Worm (Caenorhabditis elegans) whole organism, young adult: ENCODE measurements around the gene F19H6.5.

Source experiments
- B0035.1 ChIP-seq: sonication (generic microtip); optimal IDR thresholded peaks from 2 replicates; lab custom pipeline; 2016; ENCODE audit warnings: missing genetic modification characterization, mild to moderate bottlenecking, missing compliant biosample characterization, missing genotype, missing genetic modification reagents
- B0261.1 ChIP-seq: sonication (generic microtip); optimal IDR thresholded peaks from 2 replicates; lab custom pipeline; 2016; ENCODE audit warnings: mild to moderate bottlenecking, missing genetic modification characterization, moderate library complexity, missing compliant biosample characterization
- D2030.7 ChIP-seq: fragments of 200-800 bp; sonication (Bioruptor generic); IDR thresholded peaks from 2 replicates; pipeline ENCODE4 v1.3.6; 2022; ENCODE audit warnings: missing genetic modification reagents, missing genetic modification characterization, missing compliant biosample characterization
- F33H1.4 ChIP-seq: fragments of 200-800 bp; sonication (Bioruptor generic); IDR thresholded peaks from 2 replicates; pipeline ENCODE4 v1.3.6; 2022; ENCODE audit warnings: missing genetic modification reagents, missing genetic modification characterization, missing compliant biosample characterization
- F37B4.10 ChIP-seq: fragments of 200-800 bp; sonication (Bioruptor generic); IDR thresholded peaks from 2 replicates; pipeline ENCODE4 v1.3.6; 2022; ENCODE audit warnings: missing genetic modification characterization, missing compliant biosample characterization
- F49E8.2 ChIP-seq: sonication (generic microtip); optimal IDR thresholded peaks from 3 replicates; lab custom pipeline; 2017; ENCODE audit warnings: missing genetic modification characterization, mild to moderate bottlenecking, missing compliant biosample characterization, antibody characterized with exemption, moderate library complexity; ENCODE audit not compliant: insufficient read depth
- F52B5.7 ChIP-seq: sonication (generic microtip); optimal IDR thresholded peaks from 2 replicates; lab custom pipeline; 2016; ENCODE audit warnings: mild to moderate bottlenecking, missing genetic modification characterization, missing compliant biosample characterization
- F55B11.4 ChIP-seq: sonication (generic microtip); optimal IDR thresholded peaks from 2 replicates; lab custom pipeline; 2016; ENCODE audit warnings: missing compliant biosample characterization, missing genetic modification characterization, borderline replicate concordance; ENCODE audit not compliant: insufficient read depth
- K11D2.4 ChIP-seq: fragments of 200-800 bp; sonication (Bioruptor generic); IDR thresholded peaks from 2 replicates; pipeline ENCODE4 v1.3.6; 2022; ENCODE audit warnings: missing genetic modification reagents, missing genetic modification characterization, missing compliant biosample characterization
- K12H6.12 ChIP-seq: fragments of 200-800 bp; sonication (Bioruptor generic); optimal IDR thresholded peaks from 2 replicates; lab custom pipeline; 2018; ENCODE audit warnings: mild to moderate bottlenecking, missing genetic modification characterization, missing compliant biosample characterization
- T07F8.4 ChIP-seq: sonication (generic microtip); optimal IDR thresholded peaks from 2 replicates; lab custom pipeline; 2016; ENCODE audit warnings: mild to moderate bottlenecking, missing genetic modification characterization, moderate library complexity, missing compliant biosample characterization
- Y53F4B.3 ChIP-seq: fragments of 200-800 bp; sonication (Bioruptor generic); IDR thresholded peaks from 2 replicates; pipeline ENCODE4 v1.3.6; 2022; ENCODE audit warnings: missing genetic modification reagents, missing genetic modification characterization, missing compliant biosample characterization
- Y67H2A.10 ChIP-seq: fragments of 200-800 bp; sonication (Bioruptor generic); conservative IDR thresholded peaks from 2 replicates; pipeline ENCODE4 v1.3.6; 2022; ENCODE audit warnings: missing genetic modification reagents, missing genetic modification characterization, missing compliant biosample characterization
- Y79H2A.3 ChIP-seq: fragments of 200-800 bp; sonication (Bioruptor generic); conservative IDR thresholded peaks from 2 replicates; pipeline ENCODE4 v1.3.6; 2022; ENCODE audit warnings: missing genetic modification reagents, missing genetic modification characterization, missing compliant biosample characterization
- akir-1 ChIP-seq: fragments of 200-800 bp; sonication (Bioruptor generic); optimal IDR thresholded peaks from 2 replicates; lab custom pipeline; 2018; ENCODE audit warnings: mild to moderate bottlenecking, missing genetic modification characterization, moderate library complexity, missing compliant biosample characterization
- ama-1 ChIP-seq, 3 experiments: fragments of 150-350 bp in 1 of 3; sonication (generic microtip) in 2 of 3; optimal IDR thresholded peaks; 2 replicates each; lab custom pipeline; 2014 to 2018; ENCODE audit warnings: missing biosample characterization in 2 of 3, missing genetic modification characterization in 2 of 3, missing genetic modification reagents in 2 of 3
- attf-3 ChIP-seq: fragments of 200-800 bp; sonication (Bioruptor generic); conservative IDR thresholded peaks from 2 replicates; pipeline ENCODE4 v1.3.6; 2022; ENCODE audit warnings: missing genetic modification reagents, missing genetic modification characterization, missing compliant biosample characterization
- attf-5 ChIP-seq: fragments of 200-800 bp; sonication (Bioruptor generic); optimal IDR thresholded peaks from 2 replicates; lab custom pipeline; 2018; ENCODE audit warnings: mild to moderate bottlenecking, missing genetic modification characterization, missing compliant biosample characterization
- attf-6 ChIP-seq: fragments of 200-800 bp; sonication (Bioruptor generic); IDR thresholded peaks from 2 replicates; pipeline ENCODE4 v1.3.6; 2022; ENCODE audit warnings: missing genetic modification reagents, missing genetic modification characterization, missing compliant biosample characterization
- cebp-1 ChIP-seq, 2 experiments: fragments of 200-800 bp in 1 of 2; sonication (Bioruptor generic) in 1 of 2; sonication (generic microtip) in 1 of 2; IDR thresholded peaks in 1 of 2; optimal IDR thresholded peaks in 1 of 2; 2 replicates each; pipeline versions ENCODE4 v1.3.6 to Lab custom; 2017 to 2022; ENCODE audit warnings: missing compliant biosample characterization in 2 of 2, missing genetic modification characterization in 2 of 2, mild to moderate bottlenecking in 1 of 2, missing genetic modification reagents in 1 of 2, moderate library complexity in 1 of 2
- chd-7 ChIP-seq: sonication (generic microtip); optimal IDR thresholded peaks from 2 replicates; lab custom pipeline; 2016; ENCODE audit warnings: mild to moderate bottlenecking, missing genetic modification characterization, moderate library complexity, missing compliant biosample characterization
- dox-1 ChIP-seq: fragments of 200-800 bp; sonication (Bioruptor generic); IDR thresholded peaks from 2 replicates; pipeline ENCODE4 v1.3.6; 2022; ENCODE audit warnings: missing genetic modification reagents, missing genetic modification characterization, missing compliant biosample characterization
- dpff-1 ChIP-seq: sonication (generic microtip); optimal IDR thresholded peaks from 2 replicates; lab custom pipeline; 2017; ENCODE audit warnings: mild to moderate bottlenecking, missing genetic modification characterization, missing compliant biosample characterization
- dpl-1 ChIP-seq: fragments of 150-350 bp; optimal IDR thresholded peaks from 2 replicates; lab custom pipeline; 2014; ENCODE audit warnings: missing biosample characterization, missing genetic modification reagents, missing genetic modification characterization
- egl-18 ChIP-seq: fragments of 200-800 bp; sonication (Bioruptor generic); IDR thresholded peaks from 2 replicates; pipeline ENCODE4 v1.3.6; 2022; ENCODE audit warnings: missing genetic modification reagents, missing genetic modification characterization, missing compliant biosample characterization
- ekl-4 ChIP-seq: fragments of 200-800 bp; sonication (Bioruptor generic); IDR thresholded peaks from 2 replicates; pipeline ENCODE4 v1.3.6; 2022; ENCODE audit warnings: missing genetic modification reagents, missing genetic modification characterization, missing compliant biosample characterization
- ets-4 ChIP-seq: fragments of 200-800 bp; sonication (Bioruptor generic); optimal IDR thresholded peaks from 2 replicates; lab custom pipeline; 2018; ENCODE audit warnings: mild to moderate bottlenecking, missing genetic modification characterization, missing compliant biosample characterization
- hsf-1 ChIP-seq: fragments of 200-800 bp; sonication (Bioruptor generic); IDR thresholded peaks from 2 replicates; pipeline ENCODE4 v1.3.6; 2022; ENCODE audit warnings: missing genetic modification reagents, missing genetic modification characterization, missing compliant biosample characterization
- madf-10 ChIP-seq: sonication (generic microtip); optimal IDR thresholded peaks from 2 replicates; lab custom pipeline; 2016; ENCODE audit warnings: mild to moderate bottlenecking, missing genetic modification characterization, missing compliant biosample characterization
- nfya-1 ChIP-seq: sonication (generic microtip); optimal IDR thresholded peaks from 2 replicates; lab custom pipeline; 2017; ENCODE audit warnings: antibody characterized with exemption, missing compliant biosample characterization, missing genetic modification characterization, borderline replicate concordance; ENCODE audit not compliant: insufficient read depth
- nhr-120 ChIP-seq: fragments of 200-800 bp; sonication (Bioruptor generic); IDR thresholded peaks from 2 replicates; pipeline ENCODE4 v1.3.6; 2022; ENCODE audit warnings: missing genetic modification characterization, missing compliant biosample characterization
- nhr-27 ChIP-seq: fragments of 200-800 bp; sonication (Bioruptor generic); optimal IDR thresholded peaks from 2 replicates; lab custom pipeline; 2018; ENCODE audit warnings: mild to moderate bottlenecking, missing genetic modification characterization, moderate library complexity, missing compliant biosample characterization
- nhr-90 ChIP-seq: sonication (generic microtip); optimal IDR thresholded peaks from 2 replicates; lab custom pipeline; 2016; ENCODE audit warnings: missing genotype, mild to moderate bottlenecking, missing genetic modification characterization, missing compliant biosample characterization
- pha-4 ChIP-seq: fragments of 150-350 bp; sonication (generic microtip); optimal IDR thresholded peaks from 2 replicates; lab custom pipeline; 2014; ENCODE audit warnings: missing biosample characterization, missing genetic modification reagents, missing genetic modification characterization
- rec-8 ChIP-seq, 2 experiments: sonication (generic microtip); optimal IDR thresholded peaks; 2 replicates each; lab custom pipeline; 2016; ENCODE audit warnings: mild to moderate bottlenecking in 2 of 2, missing genetic modification characterization in 2 of 2, missing genetic modification reagents in 2 of 2, missing genotype in 2 of 2, missing biosample characterization in 1 of 2, missing compliant biosample characterization in 1 of 2, moderate library complexity in 1 of 2
- snpc-1.1 ChIP-seq: sonication (generic microtip); optimal IDR thresholded peaks from 2 replicates; lab custom pipeline; 2017; ENCODE audit warnings: missing genetic modification characterization, mild to moderate bottlenecking, missing compliant biosample characterization, antibody characterized with exemption, moderate library complexity, missing genotype, missing genetic modification reagents; ENCODE audit not compliant: insufficient read depth
- snpc-3.4 ChIP-seq: sonication (generic microtip); optimal IDR thresholded peaks from 2 replicates; lab custom pipeline; 2017; ENCODE audit warnings: missing genetic modification characterization, mild to moderate bottlenecking, missing compliant biosample characterization, antibody characterized with exemption, moderate library complexity, missing genotype, missing genetic modification reagents
- snpc-4 ChIP-seq, 5 experiments: fragments of 150-350 bp in 1 of 5; sonication (generic microtip) in 4 of 5; optimal IDR thresholded peaks; 2 replicates each; lab custom pipeline; 2014 to 2018; ENCODE audit warnings: missing genetic modification characterization in 5 of 5, missing biosample characterization in 3 of 5, antibody characterized with exemption in 2 of 5, mild to moderate bottlenecking in 2 of 5, missing compliant biosample characterization in 2 of 5, missing genotype in 2 of 5, moderate library complexity in 2 of 5, missing genetic modification reagents in 1 of 5
- somi-1 ChIP-seq: fragments of 200-800 bp; sonication (Bioruptor generic); optimal IDR thresholded peaks from 2 replicates; lab custom pipeline; 2018; ENCODE audit warnings: mild to moderate bottlenecking, missing genetic modification characterization, missing compliant biosample characterization
- unc-130 ChIP-seq: sonication (generic microtip); optimal IDR thresholded peaks from 2 replicates; lab custom pipeline; 2016; ENCODE audit warnings: missing genetic modification reagents, missing genetic modification characterization, missing compliant biosample characterization
- xnd-1 ChIP-seq: sonication (generic microtip); optimal IDR thresholded peaks from 2 replicates; lab custom pipeline; 2016; ENCODE audit warnings: missing genotype, missing genetic modification reagents, missing genetic modification characterization, missing compliant biosample characterization
- zfh-2 ChIP-seq: fragments of 200-800 bp; sonication (Bioruptor generic); conservative IDR thresholded peaks from 2 replicates; pipeline ENCODE4 v1.3.6; 2022; ENCODE audit warnings: missing genetic modification reagents, missing genetic modification characterization, missing compliant biosample characterization
- zim-3 ChIP-seq: sonication (generic microtip); optimal IDR thresholded peaks from 2 replicates; lab custom pipeline; 2017; ENCODE audit warnings: mild to moderate bottlenecking, missing genetic modification characterization, moderate library complexity, missing compliant biosample characterization
- ztf-22 ChIP-seq: fragments of 200-800 bp; sonication (Bioruptor generic); optimal IDR thresholded peaks from 2 replicates; lab custom pipeline; 2018; ENCODE audit warnings: mild to moderate bottlenecking, missing genetic modification characterization, moderate library complexity, missing compliant biosample characterization
- ztf-26 ChIP-seq: sonication (generic microtip); optimal IDR thresholded peaks from 2 replicates; lab custom pipeline; 2017; ENCODE audit warnings: missing genetic modification characterization, missing compliant biosample characterization
- ztf-3 ChIP-seq: fragments of 200-800 bp; sonication (Bioruptor generic); optimal IDR thresholded peaks from 2 replicates; lab custom pipeline; 2018; ENCODE audit warnings: mild to moderate bottlenecking, missing genetic modification characterization, missing compliant biosample characterization

Gene F19H6.5

ce11 chrX:12347822-12348221, 16.9 kb downstream of the F19H6.5 start (continued):
- TF ChIP-seq dox-1 (GFP tag; lab: Robert Waterston, UW) (peak; percentile 82), akir-1 (GFP tag; lab: Kevin White, UChicago) (peak; percentile 14), F49E8.2 (tag; lab: Kevin White, UChicago) (no peak), cebp-1 (GFP tag; IDR thresholded peaks at IDR 0.05; lab: Robert Waterston, UW) (no peak), cebp-1 (tag; optimal IDR thresholded peaks at IDR 0.05; lab: Kevin White, UChicago) (no peak), K11D2.4 (GFP tag; lab: Robert Waterston, UW) (no peak), unc-130 (GFP tag; lab: Kevin White, UChicago) (no peak), Y67H2A.10 (GFP tag; lab: Robert Waterston, UW) (no peak), pha-4 (no peak), ekl-4 (GFP tag; lab: Robert Waterston, UW) (0 out of 2 replicates have a peak, but pooled peaks have one; percentile 22), ztf-3 (no peak), snpc-4 (GFP tag; optimal IDR thresholded peaks at IDR 0.05; lab: Kevin White, UChicago) (peak; percentile 67), snpc-4 (tag; optimal IDR thresholded peaks at IDR 0.05; lab: Kevin White, UChicago) (peak in 2 of 4 experiments; percentile 46 to 79), ama-1 (optimal IDR thresholded peaks at IDR 0.05; lab: Kevin White, UChicago) (no peak), ama-1 (GFP tag; optimal IDR thresholded peaks at IDR 0.05; lab: Kevin White, UChicago) (peak in 1 of 2 experiments; percentile 42), dpl-1 (GFP tag; lab: Kevin White, UChicago) (no peak), F37B4.10 (GFP tag; lab: Robert Waterston, UW) (no peak), xnd-1 (tag; lab: Kevin White, UChicago) (no peak), rec-8 (tag; optimal IDR thresholded peaks at IDR 0.05; lab: Kevin White, UChicago) (peak; percentile 35 to 69), B0261.1 (tag; lab: Kevin White, UChicago) (peak; percentile 93), T07F8.4 (tag; lab: Kevin White, UChicago) (peak; percentile 59), madf-10 (tag; lab: Kevin White, UChicago) (peak; percentile 41), egl-18 (no peak), chd-7 (tag; lab: Kevin White, UChicago) (peak; percentile 54), nfya-1 (tag; lab: Kevin White, UChicago) (no peak), snpc-3.4 (tag; lab: Kevin White, UChicago) (peak; percentile 56), zfh-2 (GFP tag; lab: Robert Waterston, UW) (no peak), attf-3 (GFP tag; lab: Robert Waterston, UW) (0 out of 2 replicates have a peak, but pooled peaks have one; percentile 16), B0035.1 (tag; lab: Kevin White, UChicago) (peak; percentile 18), dpff-1 (tag; lab: Kevin White, UChicago) (no peak), hsf-1 (peak; percentile 39; the same call in 1 of the 2 replicates), ets-4 (GFP tag; lab: Kevin White, UChicago) (no peak), zim-3 (tag; lab: Kevin White, UChicago) (no peak), attf-5 (GFP tag; lab: Kevin White, UChicago) (peak; percentile 48), nhr-90 (peak; percentile 83), Y53F4B.3 (GFP tag; lab: Robert Waterston, UW) (0 out of 2 replicates have a peak, but pooled peaks have one; percentile 27), attf-6 (GFP tag; lab: Robert Waterston, UW) (peak; percentile 71), nhr-27 (tag; lab: Kevin White, UChicago) (no peak), F52B5.7 (tag; lab: Kevin White, UChicago) (peak; percentile 58), ztf-26 (peak; percentile 52), K12H6.12 (tag; lab: Kevin White, UChicago) (no peak), somi-1 (GFP tag; lab: Kevin White, UChicago) (no peak), nhr-120 (no peak), F33H1.4 (no peak), F55B11.4 (tag; lab: Kevin White, UChicago) (no peak), D2030.7 (GFP tag; lab: Robert Waterston, UW) (peak; percentile 93), ztf-22 (GFP tag; lab: Kevin White, UChicago) (peak; percentile 15), Y79H2A.3 (GFP tag; lab: Robert Waterston, UW) (no peak), snpc-1.1 (tag; lab: Kevin White, UChicago) (no peak)
